Fruit fly (Drosophila melanogaster): Measurements from ENCODE around the gene cal1.

The cal1 gene

DNA sequence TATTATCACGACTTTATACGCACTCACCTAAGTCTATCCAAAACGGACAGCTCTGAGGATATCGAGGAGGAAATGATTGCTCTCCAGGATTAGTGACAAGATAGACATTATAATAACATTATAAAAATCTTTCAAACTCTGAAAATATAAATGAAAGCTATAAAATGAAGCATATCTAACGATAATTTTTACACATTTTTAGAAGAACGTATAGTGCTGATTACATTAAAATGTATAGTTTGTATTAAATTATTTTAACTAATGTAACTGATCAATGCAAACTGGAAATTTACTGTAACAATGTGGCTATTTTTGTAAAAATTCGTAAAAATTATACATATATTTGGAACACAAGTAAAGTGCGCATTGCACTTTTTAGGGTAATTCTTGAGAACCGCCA lies 50.6 kb downstream of the cal1 start, which contains the start of gene CG5265:
TSS of gene CG5265 (plus strand) at position 301 of the 400 bp plus-strand sequence.
- TF ChIP-seq Pif1A (GFP tag; optimal IDR thresholded peaks at IDR 0.05) = no peak
- no peak for TF ChIP-seq CG4496 (GFP tag; IDR thresholded peaks at IDR 0.05)
- TF ChIP-seq EcR (GFP tag; optimal IDR thresholded peaks at IDR 0.05) = no peak
- no peak for TF ChIP-seq CG14655 (GFP tag; optimal IDR thresholded peaks at IDR 0.05)
- no peak for TF ChIP-seq gl (tag; optimal IDR thresholded peaks at IDR 0.05)
- no peak for TF ChIP-seq rn (GFP tag; IDR thresholded peaks at IDR 0.05)
- no peak for TF ChIP-seq CG9948 (tag; optimal IDR thresholded peaks at IDR 0.05)
- no peak for TF ChIP-seq Ets98B (GFP tag; IDR thresholded peaks at IDR 0.05)
- TF ChIP-seq CG8301 (tag; optimal IDR thresholded peaks at IDR 0.05) = no peak
- TF ChIP-seq CG17806 (tag; optimal IDR thresholded peaks at IDR 0.05) = no peak
- TF ChIP-seq fd96Ca (GFP tag; IDR thresholded peaks at IDR 0.05) = no peak
- no peak for TF ChIP-seq CG34367 (tag; optimal IDR thresholded peaks at IDR 0.05)
- TF ChIP-seq D1 (tag; optimal IDR thresholded peaks at IDR 0.05) = no peak
- no peak for TF ChIP-seq CG32121 (GFP tag; IDR thresholded peaks at IDR 0.05)
- no peak for TF ChIP-seq CG10348 (GFP tag; IDR thresholded peaks at IDR 0.05)
- TF ChIP-seq CG12605 (GFP tag; IDR thresholded peaks at IDR 0.05) = no peak
- TF ChIP-seq CG15710 (tag; optimal IDR thresholded peaks at IDR 0.05) = no peak
